Worm (Caenorhabditis elegans): ENCODE results near the gene F15E6.3.

DNA sequence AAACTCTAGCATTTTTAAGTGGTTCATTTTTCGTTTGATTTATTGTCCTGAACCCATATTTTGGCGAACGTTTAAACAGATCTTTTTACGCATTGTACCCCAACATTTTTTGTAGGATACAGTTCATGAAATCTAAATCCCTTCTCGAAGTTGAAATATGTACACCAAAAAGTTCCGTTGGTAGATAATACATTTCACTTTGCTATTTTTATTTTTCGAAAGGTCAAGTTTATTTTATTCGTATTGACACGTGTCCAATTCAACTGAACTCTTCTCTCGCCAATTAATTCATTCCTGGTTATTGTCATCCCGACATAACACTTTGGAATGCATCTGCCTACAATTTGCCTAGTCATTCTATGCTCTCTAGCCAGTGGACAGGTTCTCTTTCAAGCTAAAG, 23.8 kb upstream of the F15E6.3 start, which contains the start of gene F36A4.2:
- no peak for TF ChIP-seq hlh-30 (tag; optimal IDR thresholded peaks at IDR 0.05; ENCODE audit: insufficient read depth)
- TF ChIP-seq ets-4 (tag; optimal IDR thresholded peaks at IDR 0.05), result no peak
- no peak for TF ChIP-seq K02D7.2 (tag; optimal IDR thresholded peaks at IDR 0.05)
- TF ChIP-seq elt-2 (tag; optimal IDR thresholded peaks at IDR 0.05), result no peak
- no peak for TF ChIP-seq pqm-1 (tag; optimal IDR thresholded peaks at IDR 0.05)
- TF ChIP-seq sox-4 (tag; optimal IDR thresholded peaks at IDR 0.05), result no peak
- no peak for TF ChIP-seq ama-1 (optimal IDR thresholded peaks at IDR 0.05)
